Fruit fly (Drosophila melanogaster) whole organism, prepupa: ENCODE results near the gene Ir68b.

Source experiments
- Blimp-1 ChIP-seq: fragments of 200-800 bp; sonication (Bioruptor generic); optimal IDR thresholded peaks from 3 replicates; lab custom pipeline; 2017; ENCODE audit warnings: missing biosample characterization, missing genetic modification characterization, mild to moderate bottlenecking, moderate library complexity, missing genetic modification reagents
- CG10631 ChIP-seq: fragments of 200-800 bp; sonication (Bioruptor generic); optimal IDR thresholded peaks from 2 replicates; lab custom pipeline; 2016; ENCODE audit warnings: missing biosample characterization, missing genetic modification characterization
- CG10669 ChIP-seq: fragments of 200-800 bp; sonication (Bioruptor generic); optimal IDR thresholded peaks from 3 replicates; lab custom pipeline; 2018; ENCODE audit warnings: missing biosample characterization, mild to moderate bottlenecking, missing genetic modification characterization, moderate library complexity
- CG11294 ChIP-seq: fragments of 200-800 bp; sonication (Bioruptor generic); IDR thresholded peaks from 2 replicates; pipeline ENCODE4 v1.3.6; 2022; ENCODE audit warnings: missing biosample characterization, missing genetic modification characterization
- CG15336 ChIP-seq: fragments of 200-800 bp; sonication (Bioruptor generic); IDR thresholded peaks from 2 replicates; pipeline ENCODE4 v1.3.6; 2022; ENCODE audit warnings: missing biosample characterization, missing genetic modification characterization
- CG1621 ChIP-seq: fragments of 200-800 bp; sonication (Bioruptor generic); optimal IDR thresholded peaks from 3 replicates; lab custom pipeline; 2018; ENCODE audit warnings: missing biosample characterization, mild to moderate bottlenecking, missing genetic modification characterization
- CG32006 ChIP-seq: fragments of 200-800 bp; sonication (Bioruptor generic); optimal IDR thresholded peaks from 3 replicates; lab custom pipeline; 2017; ENCODE audit warnings: missing biosample characterization, mild to moderate bottlenecking, missing genetic modification characterization
- CG34406 ChIP-seq: fragments of 200-800 bp; sonication (Bioruptor generic); optimal IDR thresholded peaks from 3 replicates; lab custom pipeline; 2016; ENCODE audit warnings: missing biosample characterization, missing genetic modification characterization
- CG3919 ChIP-seq: fragments of 200-800 bp; sonication (Bioruptor generic); optimal IDR thresholded peaks from 3 replicates; lab custom pipeline; 2016; ENCODE audit warnings: missing biosample characterization, missing genetic modification characterization
- CG4318 ChIP-seq: fragments of 200-800 bp; sonication (Bioruptor generic); optimal IDR thresholded peaks from 3 replicates; lab custom pipeline; 2017; ENCODE audit warnings: missing biosample characterization, mild to moderate bottlenecking, missing genetic modification characterization
- CG6276 ChIP-seq: fragments of 200-800 bp; sonication (Bioruptor generic); optimal IDR thresholded peaks from 2 replicates; lab custom pipeline; 2017; ENCODE audit warnings: missing biosample characterization, mild to moderate bottlenecking, missing genetic modification characterization
- CG6808 ChIP-seq: fragments of 200-800 bp; sonication (Bioruptor generic); optimal IDR thresholded peaks from 3 replicates; lab custom pipeline; 2017; ENCODE audit warnings: missing biosample characterization, missing genetic modification characterization, mild to moderate bottlenecking, moderate library complexity, missing genetic modification reagents
- CG6854 ChIP-seq: fragments of 200-800 bp; sonication (Bioruptor generic); optimal IDR thresholded peaks from 2 replicates; lab custom pipeline; 2017; ENCODE audit warnings: missing biosample characterization, mild to moderate bottlenecking, missing genetic modification characterization
- CG7368 ChIP-seq: fragments of 200-800 bp; sonication (Bioruptor generic); optimal IDR thresholded peaks from 3 replicates; lab custom pipeline; 2016; ENCODE audit warnings: missing biosample characterization, missing genetic modification characterization
- CG8319 ChIP-seq: fragments of 200-800 bp; sonication (Bioruptor generic); optimal IDR thresholded peaks from 3 replicates; lab custom pipeline; 2016; ENCODE audit warnings: missing biosample characterization, missing genetic modification characterization
- CG9139 ChIP-seq: fragments of 200-800 bp; sonication (Bioruptor generic); optimal IDR thresholded peaks from 3 replicates; lab custom pipeline; 2017; ENCODE audit warnings: missing biosample characterization, mild to moderate bottlenecking, missing genetic modification characterization
- Eip75B ChIP-seq: fragments of 200-800 bp; sonication (Bioruptor generic); optimal IDR thresholded peaks from 3 replicates; lab custom pipeline; 2016; ENCODE audit warnings: missing biosample characterization, missing genetic modification characterization
- Eip78C ChIP-seq: fragments of 200-800 bp; sonication (Bioruptor generic); peaks from one replicate; lab custom pipeline; 2016; ENCODE audit warnings: missing biosample characterization, missing genetic modification characterization
- Eip93F ChIP-seq: fragments of 200-800 bp; sonication (Bioruptor generic); optimal IDR thresholded peaks from 2 replicates; lab custom pipeline; 2016; ENCODE audit warnings: missing biosample characterization, mild to moderate bottlenecking, missing genetic modification characterization
- Ets96B ChIP-seq: fragments of 200-800 bp; optimal IDR thresholded peaks from 2 replicates; lab custom pipeline; 2019; ENCODE audit warnings: missing biosample characterization, mild to moderate bottlenecking, missing genetic modification characterization, moderate library complexity
- Gug ChIP-seq: fragments of 200-800 bp; sonication (Bioruptor generic); IDR thresholded peaks from 2 replicates; pipeline ENCODE4 v1.3.6; 2022; ENCODE audit warnings: missing biosample characterization, missing genetic modification characterization
- Hr38 ChIP-seq: sonication (Bioruptor generic); optimal IDR thresholded peaks from 2 replicates; lab custom pipeline; 2016; ENCODE audit warnings: missing biosample characterization, missing genetic modification characterization
- Hr39 ChIP-seq: fragments of 200-800 bp; sonication (Bioruptor generic); optimal IDR thresholded peaks from 2 replicates; lab custom pipeline; 2016; ENCODE audit warnings: missing biosample characterization, missing genetic modification characterization
- Hr4 ChIP-seq: fragments of 200-800 bp; sonication (Bioruptor generic); optimal IDR thresholded peaks from 3 replicates; lab custom pipeline; 2016; ENCODE audit warnings: missing biosample characterization, missing genetic modification characterization
- Lpt ChIP-seq: fragments of 200-800 bp; sonication (Bioruptor generic); optimal IDR thresholded peaks from 3 replicates; lab custom pipeline; 2016; ENCODE audit warnings: missing biosample characterization, missing genetic modification characterization
- Met ChIP-seq: fragments of 200-800 bp; sonication (Bioruptor generic); optimal IDR thresholded peaks from 3 replicates; lab custom pipeline; 2016; ENCODE audit warnings: missing biosample characterization, missing genetic modification characterization
- OdsH ChIP-seq: fragments of 200-800 bp; sonication (Bioruptor generic); optimal IDR thresholded peaks from 3 replicates; lab custom pipeline; 2016; ENCODE audit warnings: missing biosample characterization, missing genetic modification characterization
- Smox ChIP-seq: fragments of 200-800 bp; sonication (Bioruptor generic); optimal IDR thresholded peaks from 3 replicates; lab custom pipeline; 2016; ENCODE audit warnings: missing biosample characterization, missing genetic modification characterization
- Sox102F ChIP-seq: fragments of 200-800 bp; sonication (Bioruptor generic); optimal IDR thresholded peaks from 2 replicates; lab custom pipeline; 2016; ENCODE audit warnings: missing biosample characterization, mild to moderate bottlenecking, missing genetic modification characterization
- Sox14 ChIP-seq: fragments of 200-800 bp; sonication (Bioruptor generic); optimal IDR thresholded peaks from 3 replicates; lab custom pipeline; 2016; ENCODE audit warnings: missing biosample characterization, missing genetic modification characterization
- Sox15 ChIP-seq: fragments of 200-800 bp; sonication (Bioruptor generic); optimal IDR thresholded peaks from 3 replicates; lab custom pipeline; 2016; ENCODE audit warnings: missing biosample characterization, missing genetic modification characterization
- achi ChIP-seq: fragments of 200-800 bp; sonication (Bioruptor generic); optimal IDR thresholded peaks from 3 replicates; lab custom pipeline; 2016; ENCODE audit warnings: missing biosample characterization, missing genetic modification characterization
- cyc ChIP-seq: fragments of 200-800 bp; sonication (Bioruptor generic); optimal IDR thresholded peaks from 3 replicates; lab custom pipeline; 2016; ENCODE audit warnings: missing biosample characterization, missing genetic modification characterization
- dac ChIP-seq: fragments of 200-800 bp; sonication (Bioruptor generic); optimal IDR thresholded peaks from 2 replicates; lab custom pipeline; 2017; ENCODE audit warnings: missing biosample characterization, mild to moderate bottlenecking, missing genetic modification characterization
- dsx ChIP-seq: fragments of 200-800 bp; optimal IDR thresholded peaks from 3 replicates; lab custom pipeline; 2019; ENCODE audit warnings: missing biosample characterization, mild to moderate bottlenecking, missing genetic modification characterization, moderate library complexity; ENCODE audit not compliant: poor library complexity, severe bottlenecking
- eg ChIP-seq: fragments of 200-800 bp; sonication (Bioruptor generic); IDR thresholded peaks from 3 replicates; pipeline ENCODE4 v1.3.6; 2022; ENCODE audit warnings: missing biosample characterization, missing genetic modification characterization
- esn ChIP-seq: fragments of 200-800 bp; sonication (Bioruptor generic); optimal IDR thresholded peaks from 2 replicates; lab custom pipeline; 2016; ENCODE audit warnings: missing biosample characterization, mild to moderate bottlenecking, missing genetic modification characterization, moderate library complexity
- fd59A ChIP-seq: fragments of 200-800 bp; sonication (Bioruptor generic); optimal IDR thresholded peaks from 2 replicates; lab custom pipeline; 2017; ENCODE audit warnings: missing biosample characterization, mild to moderate bottlenecking, missing genetic modification characterization, missing genetic modification reagents
- fd85E ChIP-seq: fragments of 200-800 bp; sonication (Bioruptor generic); optimal IDR thresholded peaks from 3 replicates; lab custom pipeline; 2016; ENCODE audit warnings: missing biosample characterization, missing genetic modification characterization
- fkh ChIP-seq: fragments of 200-800 bp; sonication (Bioruptor generic); optimal IDR thresholded peaks from 3 replicates; lab custom pipeline; 2017; ENCODE audit warnings: missing biosample characterization, mild to moderate bottlenecking, missing genetic modification characterization, moderate library complexity
- lz ChIP-seq: fragments of 200-800 bp; sonication (Bioruptor generic); optimal IDR thresholded peaks from 3 replicates; lab custom pipeline; 2016; ENCODE audit warnings: missing biosample characterization, missing genetic modification characterization
- net ChIP-seq: fragments of 200-800 bp; sonication (Bioruptor generic); optimal IDR thresholded peaks from 3 replicates; lab custom pipeline; 2016; ENCODE audit warnings: missing biosample characterization, missing genetic modification characterization
- pdm3 ChIP-seq: fragments of 200-800 bp; sonication (Bioruptor generic); optimal IDR thresholded peaks from 3 replicates; lab custom pipeline; 2016; ENCODE audit warnings: missing biosample characterization, missing genetic modification characterization
- ss ChIP-seq, 2 experiments: fragments of 200-800 bp; sonication (Bioruptor generic); optimal IDR thresholded peaks; 2 replicates in 1 of 2; 3 replicates in 1 of 2; lab custom pipeline; 2017 to 2018; ENCODE audit warnings: mild to moderate bottlenecking in 2 of 2, missing biosample characterization in 2 of 2, missing genetic modification characterization in 2 of 2, moderate library complexity in 1 of 2
- svp ChIP-seq: fragments of 200-800 bp; sonication (Bioruptor generic); peaks from one replicate; lab custom pipeline; 2016; ENCODE audit warnings: missing biosample characterization, missing genetic modification characterization
- topi ChIP-seq: fragments of 200-800 bp; sonication (Bioruptor generic); optimal IDR thresholded peaks from 3 replicates; lab custom pipeline; 2016; ENCODE audit warnings: missing biosample characterization, missing genetic modification characterization
- vri ChIP-seq: fragments of 200-800 bp; sonication (Bioruptor generic); optimal IDR thresholded peaks from 3 replicates; lab custom pipeline; 2016; ENCODE audit warnings: missing biosample characterization, mild to moderate bottlenecking, missing genetic modification characterization

Gene Ir68b

dm6 chr3L:12115103-12115502 is 12.1 kb downstream of the Ir68b start (continued):
- TF ChIP-seq Met (GFP tag; lab: Kevin White, UChicago) (peak; percentile 95), Lpt (GFP tag; lab: Kevin White, UChicago) (peak; percentile 76), CG6808 (GFP tag; lab: Kevin White, UChicago) (peak; percentile 81), Gug (GFP tag; lab: Robert Waterston, UW) (peak; percentile 67), achi (GFP tag; lab: Kevin White, UChicago) (peak; percentile 89), Eip93F (GFP tag; lab: Kevin White, UChicago) (peak; percentile 90), CG15336 (peak; percentile 74), cyc (GFP tag; lab: Kevin White, UChicago) (peak; percentile 93), CG4318 (GFP tag; lab: Kevin White, UChicago) (peak; percentile 17), CG7368 (GFP tag; lab: Kevin White, UChicago) (peak; percentile 81), CG10669 (peak; percentile 86), ss (GFP tag; optimal IDR thresholded peaks at IDR 0.05; lab: Kevin White, UChicago) (peak; percentile 89 to 90), CG6854 (GFP tag; lab: Kevin White, UChicago) (peak; percentile 88), eg (GFP tag; lab: Robert Waterston, UW) (peak; percentile 75), Eip78C (peak; percentile 98), fkh (GFP tag; lab: Kevin White, UChicago) (no peak), Smox (GFP tag; lab: Kevin White, UChicago) (peak; percentile 92), dsx (GFP tag; lab: Kevin White, UChicago) (peak; percentile 91), esn (GFP tag; lab: Kevin White, UChicago) (peak; percentile 96), CG10631 (peak; percentile 92), vri (peak; percentile 89)

- TF ChIP-seq CG3919 (peak; percentile 90), fkh (GFP tag; lab: Kevin White, UChicago) (no peak), CG9139 (GFP tag; lab: Kevin White, UChicago) (peak; percentile 71), fd85E (GFP tag; lab: Kevin White, UChicago) (peak; percentile 54), CG6854 (GFP tag; lab: Kevin White, UChicago) (peak; percentile 56), fd59A (GFP tag; lab: Kevin White, UChicago) (peak; percentile 66), vri (peak; percentile 64), dsx (GFP tag; lab: Kevin White, UChicago) (peak; percentile 88), pdm3 (GFP tag; lab: Kevin White, UChicago) (peak; percentile 82), Hr4 (GFP tag; lab: Kevin White, UChicago) (peak; percentile 84), Lpt (GFP tag; lab: Kevin White, UChicago) (peak; percentile 71), ss (GFP tag; optimal IDR thresholded peaks at IDR 0.05; lab: Kevin White, UChicago) (peak; percentile 68 to 81), Eip93F (GFP tag; lab: Kevin White, UChicago) (peak; percentile 55), CG1621 (peak; percentile 75), Sox14 (GFP tag; lab: Kevin White, UChicago) (peak; percentile 80), CG10669 (peak; percentile 88), CG6276 (GFP tag; lab: Kevin White, UChicago) (no peak), lz (GFP tag; lab: Kevin White, UChicago) (peak; percentile 79), CG7368 (GFP tag; lab: Kevin White, UChicago) (peak; percentile 81), OdsH (GFP tag; lab: Kevin White, UChicago) (peak; percentile 81), CG6808 (GFP tag; lab: Kevin White, UChicago) (peak; percentile 82), CG32006 (peak; percentile 83), topi (GFP tag; lab: Kevin White, UChicago) (peak; percentile 85), achi (GFP tag; lab: Kevin White, UChicago) (peak; percentile 80), net (peak; percentile 78), CG15336 (peak; percentile 91), Sox15 (peak; percentile 43), svp (peak; percentile 93), Blimp-1 (GFP tag; lab: Kevin White, UChicago) (peak; percentile 52), cyc (GFP tag; lab: Kevin White, UChicago) (peak; percentile 86), Ets96B (tag; lab: Kevin White, UChicago) (peak; percentile 86), dac (GFP tag; lab: Kevin White, UChicago) (peak; percentile 60), Sox102F (GFP tag; lab: Kevin White, UChicago) (peak; percentile 88), Eip75B (peak; percentile 85), CG8319 (peak; percentile 71), Hr38 (GFP tag; lab: Kevin White, UChicago) (no peak), CG4318 (GFP tag; lab: Kevin White, UChicago) (peak; percentile 58), Hr39 (GFP tag; lab: Kevin White, UChicago) (peak; percentile 76), Eip78C (peak; percentile 92), CG11294 (GFP tag; lab: Robert Waterston, UW) (peak; percentile 71), CG34406 (GFP tag; lab: Kevin White, UChicago) (peak; percentile 77), CG10631 (peak; percentile 82)
These were observed 13.0 kb downstream of the Ir68b start for dm6 chr3L:12114188-12114587.
